Fruit fly (Drosophila melanogaster): Measurements from ENCODE around the gene CG15530.
A peak's percentile ranks its signal among the peaks of the same experiment; 100 is the strongest.

CG15530 gene

DNA sequence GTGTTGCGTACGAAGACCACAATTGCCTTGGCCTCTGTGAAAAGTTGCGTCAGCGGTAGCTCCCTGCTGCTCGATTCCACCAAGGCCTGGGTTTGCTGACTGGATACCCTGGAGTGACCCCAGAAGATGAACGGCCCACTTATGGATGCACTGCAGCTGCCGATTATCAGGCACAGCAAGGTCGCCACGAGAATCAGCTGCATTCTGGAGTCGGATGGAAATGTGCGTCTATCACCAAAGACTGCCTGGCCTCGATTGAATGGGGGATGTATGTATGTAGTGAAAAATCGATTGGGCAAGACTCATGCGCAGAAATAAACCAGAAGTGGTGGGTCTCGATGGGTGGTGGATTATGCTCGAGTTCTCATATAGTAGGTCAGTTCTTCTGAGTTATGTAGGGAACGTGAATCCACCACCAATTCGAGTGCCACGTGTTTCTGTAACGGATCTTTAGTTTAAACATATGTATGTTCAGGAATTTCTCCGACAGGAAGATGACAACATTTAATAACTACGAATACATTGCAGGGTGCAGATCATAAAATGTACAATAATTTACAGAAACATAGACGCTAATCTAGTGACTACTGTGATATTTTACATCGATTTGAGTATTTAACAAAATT, 11.4 kb upstream of the CG15530 start, which contains the start of gene VhaAC45RP:
TSS of gene VhaAC45RP (minus strand) at position 261 of the 626 bp plus-strand sequence.
- TF ChIP-seq CG7101 (tag; optimal IDR thresholded peaks at IDR 0.05) (no peak), tj (GFP tag; optimal IDR thresholded peaks at IDR 0.05) (no peak), toe (GFP tag; optimal IDR thresholded peaks at IDR 0.05) (no peak), cnc (optimal IDR thresholded peaks at IDR 0.05) (no peak), CG1620 (GFP tag; optimal IDR thresholded peaks at IDR 0.05) (no peak), CG7045 (GFP tag; optimal IDR thresholded peaks at IDR 0.05) (no peak), ovo (GFP tag; optimal IDR thresholded peaks at IDR 0.05) (no peak), CG12768 (GFP tag; optimal IDR thresholded peaks at IDR 0.05) (no peak), pad (GFP tag; optimal IDR thresholded peaks at IDR 0.05) (no peak), CG14711 (tag; optimal IDR thresholded peaks at IDR 0.05) (no peak), Crg-1 (GFP tag; optimal IDR thresholded peaks at IDR 0.05) (no peak), kay (GFP tag; ENCODE audit: borderline replicate concordance) (no peak), CG5204 (GFP tag; optimal IDR thresholded peaks at IDR 0.05) (no peak), bab1 (GFP tag; optimal IDR thresholded peaks at IDR 0.05) (no peak), CG33017 (tag; optimal IDR thresholded peaks at IDR 0.05) (no peak), CG11617 (GFP tag; optimal IDR thresholded peaks at IDR 0.05) (no peak)

DNA sequence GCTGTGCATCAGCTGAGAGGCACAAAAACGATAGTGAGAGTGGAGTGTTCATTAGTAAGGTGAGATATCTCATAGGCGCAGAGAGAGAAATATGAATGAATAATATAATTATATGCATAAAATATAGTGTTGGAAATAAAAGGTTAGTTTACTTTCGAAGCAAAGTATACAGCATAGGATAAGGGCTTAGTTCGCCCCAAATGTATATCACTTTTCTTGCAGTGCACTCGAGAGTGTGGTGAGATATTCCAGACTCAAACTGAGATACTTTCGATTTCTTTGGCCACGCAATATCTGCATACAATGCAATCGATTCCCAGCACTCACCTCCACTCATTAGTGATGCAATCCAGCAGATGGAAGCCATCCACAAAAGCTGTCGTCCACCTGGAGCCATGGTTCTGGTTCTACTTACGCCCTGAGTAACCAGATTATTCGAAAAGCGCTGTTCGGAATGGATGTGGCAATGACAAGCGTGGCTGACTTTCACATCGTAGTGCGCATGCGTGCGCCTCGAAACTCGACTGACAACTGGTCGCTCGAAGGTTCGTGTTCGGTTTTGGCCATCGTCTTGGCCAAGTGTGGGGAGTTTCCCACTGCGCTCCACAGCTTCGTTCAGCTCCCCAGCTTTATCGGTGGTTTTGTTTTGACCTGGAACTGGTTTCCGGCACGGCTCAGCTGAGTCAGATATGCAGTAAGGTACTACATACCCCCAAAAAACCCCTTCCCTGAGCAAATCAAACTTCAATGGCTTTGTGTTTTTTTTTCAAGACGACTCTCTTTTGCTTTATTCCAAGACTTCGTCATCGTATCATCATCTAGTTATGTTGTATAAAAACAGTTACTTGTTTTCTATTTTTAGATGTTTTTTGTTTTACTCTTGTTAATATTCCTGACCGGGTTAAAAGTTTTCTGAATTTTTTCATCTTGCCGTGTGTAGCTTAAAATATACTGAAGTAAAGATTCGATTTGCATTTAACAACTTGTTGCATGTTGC, 6.7 kb upstream of the CG15530 start, which contains the start of gene Rsod:
TSS of gene Rsod (minus strand) at position 537 of the 997 bp plus-strand sequence.
- TF ChIP-seq CG5204 (GFP tag; optimal IDR thresholded peaks at IDR 0.05): no peak
- TF ChIP-seq tj (GFP tag; optimal IDR thresholded peaks at IDR 0.05): no peak
- TF ChIP-seq CG14711 (tag; optimal IDR thresholded peaks at IDR 0.05): no peak
- no peak for TF ChIP-seq CG11617 (GFP tag; optimal IDR thresholded peaks at IDR 0.05)
- TF ChIP-seq Clk (GFP tag; optimal IDR thresholded peaks at IDR 0.05): no peak
- TF ChIP-seq bab1 (GFP tag; optimal IDR thresholded peaks at IDR 0.05): no peak

DNA sequence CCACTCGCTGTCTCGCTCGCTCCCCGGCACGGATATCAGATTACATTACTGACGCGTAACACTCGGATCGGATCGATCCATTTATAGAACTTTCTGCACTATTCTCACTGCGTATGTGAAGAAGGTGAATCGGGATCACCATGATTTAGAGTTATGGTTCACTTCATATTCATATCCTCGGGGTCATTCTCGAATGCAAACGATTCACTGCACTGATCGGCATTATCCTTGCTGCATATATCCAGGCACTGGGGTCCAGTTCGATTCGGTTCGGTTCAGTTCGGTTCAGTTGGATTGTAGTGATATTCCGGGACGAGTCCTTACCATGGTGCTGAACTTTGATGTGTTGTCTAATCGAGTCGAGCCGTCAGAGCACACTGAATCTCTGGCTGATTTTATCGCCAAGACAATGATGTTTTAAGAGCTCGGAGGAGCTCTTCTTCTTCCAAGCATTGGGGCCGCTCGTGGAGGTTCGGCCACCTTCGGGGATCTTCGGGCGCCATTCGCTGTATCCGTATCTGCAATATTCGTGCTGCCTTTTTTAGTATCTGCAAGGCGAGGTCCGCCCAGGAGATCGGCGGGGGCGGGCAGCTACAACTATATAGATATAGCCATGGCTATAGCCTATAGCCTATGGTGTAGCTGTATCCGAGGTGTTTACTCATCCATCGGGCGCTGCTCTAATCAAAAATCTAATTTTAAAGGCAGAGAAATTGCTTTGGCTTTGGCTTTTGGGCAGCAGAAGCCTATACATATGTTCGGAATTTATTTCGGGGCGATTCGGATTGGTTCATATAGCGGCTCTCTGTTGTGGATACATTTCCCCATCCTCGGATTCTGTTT, 3.3 kb upstream of the CG15530 start, which contains the start of gene Mlc2:
TSS of gene Mlc2 (minus strand) at position 392 of the 843 bp plus-strand sequence.
- TF ChIP-seq CG7101 (tag; optimal IDR thresholded peaks at IDR 0.05) (no peak), CG5204 (GFP tag; optimal IDR thresholded peaks at IDR 0.05) (no peak), CG33017 (tag; optimal IDR thresholded peaks at IDR 0.05) (no peak), CG14711 (tag; optimal IDR thresholded peaks at IDR 0.05) (no peak), pad (GFP tag; optimal IDR thresholded peaks at IDR 0.05) (peak; percentile 42), Hr96 (GFP tag; optimal IDR thresholded peaks at IDR 0.05) (no peak), tj (GFP tag; optimal IDR thresholded peaks at IDR 0.05) (no peak)

DNA sequence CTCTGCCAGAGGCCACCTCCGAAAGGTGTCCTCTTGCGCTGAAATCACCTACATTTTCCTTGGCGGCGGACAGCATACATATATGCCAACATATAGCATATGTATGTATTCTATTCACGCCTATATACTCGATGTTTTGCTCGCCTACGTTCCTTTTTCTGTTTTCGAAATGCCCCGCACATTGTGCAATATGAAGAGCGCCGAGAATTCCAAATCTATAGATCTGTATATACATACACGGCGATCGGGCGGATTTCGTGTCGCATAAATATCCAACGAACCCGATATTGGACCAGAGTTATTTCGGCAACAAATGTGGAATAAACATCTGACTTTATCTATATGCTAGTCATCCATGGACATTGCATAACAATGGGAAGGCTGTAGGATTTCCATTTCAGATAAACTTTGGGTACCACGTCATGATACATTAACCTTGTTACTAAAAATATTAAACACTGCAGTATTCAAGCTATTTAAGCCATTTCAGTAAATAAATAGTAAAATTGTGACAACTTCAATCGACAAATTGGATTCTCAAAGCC, 2.6 kb upstream of the CG15530 start:
- no peak for TF ChIP-seq CG7045 (GFP tag; optimal IDR thresholded peaks at IDR 0.05)
- no peak for TF ChIP-seq Mnt (GFP tag; optimal IDR thresholded peaks at IDR 0.05)

DNA sequence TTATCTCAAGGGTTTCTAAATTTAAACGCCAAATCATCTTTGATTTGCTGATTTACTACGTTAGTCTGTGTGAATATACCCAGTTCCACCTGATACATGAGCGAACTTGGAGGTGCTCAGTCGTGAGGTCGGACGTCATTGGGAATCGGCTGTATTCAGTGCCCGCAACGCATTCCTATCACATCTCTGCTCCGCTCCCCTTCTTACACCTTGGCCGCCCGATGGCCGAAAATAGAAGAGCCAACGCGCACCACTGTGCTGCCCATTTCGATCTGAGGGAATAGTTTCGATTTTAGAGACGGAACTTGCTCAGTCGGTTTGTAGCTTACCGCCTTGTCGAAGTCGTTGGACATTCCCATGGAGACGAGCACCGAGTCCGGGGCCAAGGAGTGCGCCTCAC, 1.4 kb upstream of the CG15530 start:
- no peak for TF ChIP-seq CG33017 (tag; optimal IDR thresholded peaks at IDR 0.05)
- no peak for TF ChIP-seq CG1620 (GFP tag; optimal IDR thresholded peaks at IDR 0.05)
- TF ChIP-seq kay (GFP tag; ENCODE audit: borderline replicate concordance): no peak
- TF ChIP-seq cic (GFP tag; optimal IDR thresholded peaks at IDR 0.05): no peak
- no peak for TF ChIP-seq Mnt (GFP tag; optimal IDR thresholded peaks at IDR 0.05)
- no peak for TF ChIP-seq CG12768 (GFP tag; optimal IDR thresholded peaks at IDR 0.05)

DNA sequence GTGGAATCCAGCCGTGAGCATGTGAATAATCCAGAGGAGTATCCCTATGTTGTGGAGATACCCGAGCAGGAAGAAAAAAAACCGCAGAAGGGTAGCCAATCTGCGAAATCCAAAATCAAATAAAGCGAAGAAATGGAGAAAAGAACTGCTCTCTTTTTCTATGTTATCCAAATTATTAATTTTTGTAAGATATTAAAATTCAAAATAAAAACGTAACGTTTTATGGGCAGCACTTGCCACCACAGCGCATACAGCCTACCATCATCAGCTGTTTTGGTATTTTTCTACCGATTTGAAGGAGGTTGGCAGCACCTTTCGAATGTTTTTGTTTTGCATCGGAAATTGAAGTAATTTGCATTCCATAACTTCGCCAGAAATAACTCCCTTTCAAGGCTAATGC, 2.3 kb downstream of the CG15530 start, which contains the start of gene Bet5:
TSS of gene Bet5 (plus strand) at position 299 of the 400 bp plus-strand sequence.
- TF ChIP-seq cnc (optimal IDR thresholded peaks at IDR 0.05) (no peak), toe (GFP tag; optimal IDR thresholded peaks at IDR 0.05) (no peak), kay (GFP tag; ENCODE audit: borderline replicate concordance) (no peak), CG7101 (tag; optimal IDR thresholded peaks at IDR 0.05) (no peak), CG11617 (GFP tag; optimal IDR thresholded peaks at IDR 0.05) (no peak)
